Worm (Caenorhabditis elegans) whole organism, midembryonic: ENCODE results near the gene F10E7.2.

ENCODE experiments used
- cog-1 ChIP-seq: sonication (generic microtip); optimal IDR thresholded peaks from 2 replicates; lab custom pipeline; 2016; ENCODE audit warnings: missing genetic modification characterization, missing compliant biosample characterization
- flt-1 ChIP-seq: fragments of 200-800 bp; sonication (Bioruptor generic); IDR thresholded peaks from 2 replicates; pipeline ENCODE4 v1.3.6; 2022; ENCODE audit warnings: missing genetic modification characterization, missing compliant biosample characterization
- klf-2 ChIP-seq: fragments of 200-800 bp; sonication (Bioruptor generic); conservative IDR thresholded peaks from 2 replicates; pipeline ENCODE4 v1.3.6; 2022; ENCODE audit warnings: missing genetic modification reagents, missing genetic modification characterization, missing compliant biosample characterization
- med-1 ChIP-seq: sonication (generic microtip); optimal IDR thresholded peaks from 2 replicates; lab custom pipeline; 2017; ENCODE audit warnings: missing genetic modification characterization, mild to moderate bottlenecking, missing compliant biosample characterization, antibody characterized with exemption, missing genetic modification reagents; ENCODE audit not compliant: insufficient read depth
- ref-1 ChIP-seq: fragments of 200-800 bp; sonication (Bioruptor generic); conservative IDR thresholded peaks from 2 replicates; pipeline ENCODE4 v1.3.6; 2022; ENCODE audit warnings: missing genetic modification reagents, missing genetic modification characterization, missing compliant biosample characterization
- tab-1 ChIP-seq: fragments of 200-800 bp; sonication (Bioruptor generic); IDR thresholded peaks from 2 replicates; pipeline ENCODE4 v1.3.6; 2022; ENCODE audit warnings: missing genetic modification characterization, missing compliant biosample characterization
- ztf-23 ChIP-seq: fragments of 200-800 bp; sonication (Bioruptor generic); IDR thresholded peaks from 2 replicates; pipeline ENCODE4 v1.3.6; 2022; ENCODE audit warnings: missing genetic modification reagents, missing genetic modification characterization, missing compliant biosample characterization

DNA sequence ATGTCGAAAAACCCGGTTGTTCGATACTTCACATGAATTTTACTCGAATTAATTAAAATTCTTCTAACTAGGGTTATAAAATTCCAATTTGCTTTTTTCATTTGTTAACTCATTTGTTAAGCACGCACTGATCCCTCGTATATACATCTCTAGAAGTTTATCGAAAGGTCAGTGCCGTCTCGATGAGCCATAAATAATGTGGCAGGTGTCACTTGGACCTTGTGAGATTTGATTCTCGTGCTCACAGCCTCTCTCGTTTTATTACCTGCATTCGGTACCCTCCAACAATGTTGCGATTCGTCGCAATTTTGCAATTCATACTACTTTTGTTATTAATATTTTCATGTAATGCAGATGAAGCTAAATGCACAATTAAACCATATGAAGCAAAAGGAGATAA is 5.7 kb upstream of the F10E7.2 start, which contains the start of gene spon-1:
- TF ChIP-seq klf-2 (GFP tag; lab: Robert Waterston, UW) (no peak), flt-1 (GFP tag; lab: Robert Waterston, UW) (no peak), ztf-23 (GFP tag; lab: Robert Waterston, UW) (no peak), tab-1 (GFP tag; lab: Robert Waterston, UW) (no peak), med-1 (no peak), ref-1 (GFP tag; lab: Robert Waterston, UW) (no peak), cog-1 (no peak)
